Worm (Caenorhabditis elegans) whole organism, L4/young adult: ENCODE data around the gene nhr-103.

Experiments used
- W03F9.2 ChIP-seq: fragments of 150-350 bp; optimal IDR thresholded peaks from 2 replicates; lab custom pipeline; 2014; ENCODE audit warnings: missing biosample characterization, missing genetic modification characterization
- him-1 ChIP-seq: sonication (generic microtip); optimal IDR thresholded peaks from 2 replicates; lab custom pipeline; 2016; ENCODE audit warnings: missing genotype, missing genetic modification reagents, missing genetic modification characterization, missing compliant biosample characterization

DNA sequence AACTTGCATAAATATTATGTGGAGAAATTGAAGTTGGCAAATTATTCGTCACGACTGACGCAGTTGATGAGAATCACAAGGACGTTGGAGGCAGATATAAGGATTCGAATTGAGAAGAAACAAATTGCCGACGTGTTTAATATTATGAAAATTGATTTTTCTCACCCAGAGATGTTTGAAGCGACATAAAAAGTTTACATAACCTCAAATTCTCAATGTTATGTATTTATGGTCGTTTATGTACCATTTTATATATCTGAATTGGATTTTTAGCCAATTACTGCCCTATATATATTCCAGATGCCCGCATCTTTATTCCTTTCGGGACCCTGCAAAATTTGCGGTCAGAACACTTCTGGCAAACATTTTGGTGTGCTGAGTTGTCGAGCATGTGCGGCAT lies 3.6 kb downstream of the nhr-103 start, which contains the start of gene nhr-126:
- TF ChIP-seq him-1 (no peak), W03F9.2 (tag; lab: Kevin White, UChicago) (no peak)
